Fruit fly (Drosophila melanogaster) whole organism, embryonic: ENCODE measurements around the gene PIP82.

Experiments used
- BtbVII ChIP-seq: fragments of 200-800 bp; sonication (Bioruptor generic); optimal IDR thresholded peaks from 3 replicates; lab custom pipeline; 2017; ENCODE audit warnings: missing biosample characterization, mild to moderate bottlenecking, missing genetic modification characterization
- CG10147 ChIP-seq: fragments of 200-800 bp; sonication (Bioruptor generic); optimal IDR thresholded peaks from 2 replicates; lab custom pipeline; 2019; ENCODE audit warnings: missing biosample characterization, mild to moderate bottlenecking, missing genetic modification characterization, moderate library complexity
- CG11247 ChIP-seq: fragments of 200-800 bp; sonication (Bioruptor generic); IDR thresholded peaks from 2 replicates; pipeline ENCODE4 v1.3.6; 2022; ENCODE audit warnings: missing biosample characterization, missing genetic modification characterization
- CG13894 ChIP-seq: fragments of 200-800 bp; sonication (Bioruptor generic); optimal IDR thresholded peaks from 3 replicates; lab custom pipeline; 2018; ENCODE audit warnings: missing biosample characterization, mild to moderate bottlenecking, missing genetic modification characterization, moderate library complexity
- CG14667 ChIP-seq: fragments of 200-800 bp; sonication (Bioruptor generic); IDR thresholded peaks from 2 replicates; pipeline ENCODE4 v1.3.6; 2022; ENCODE audit warnings: missing biosample characterization, missing genetic modification characterization
- CG1602 ChIP-seq: fragments of 200-800 bp; sonication (Bioruptor generic); optimal IDR thresholded peaks from 3 replicates; lab custom pipeline; 2016; ENCODE audit warnings: missing biosample characterization, missing genetic modification characterization
- CG16863 ChIP-seq: fragments of 200-800 bp; sonication (Bioruptor generic); optimal IDR thresholded peaks from 3 replicates; lab custom pipeline; 2016; ENCODE audit warnings: missing biosample characterization, missing genetic modification characterization
- CG17186 ChIP-seq: fragments of 200-800 bp; sonication (Bioruptor generic); optimal IDR thresholded peaks from 3 replicates; lab custom pipeline; 2017; ENCODE audit warnings: missing biosample characterization, missing genetic modification reagents, missing genetic modification characterization
- CG2712 ChIP-seq: fragments of 200-800 bp; optimal IDR thresholded peaks from 3 replicates; lab custom pipeline; 2019; ENCODE audit warnings: missing biosample characterization, mild to moderate bottlenecking, missing genetic modification characterization, moderate library complexity
- CG3407 ChIP-seq: fragments of 200-800 bp; sonication (Bioruptor generic); optimal IDR thresholded peaks from 2 replicates; lab custom pipeline; 2018; ENCODE audit warnings: missing biosample characterization, mild to moderate bottlenecking, missing genetic modification characterization
- CG3847 ChIP-seq: fragments of 200-800 bp; sonication (Bioruptor generic); IDR thresholded peaks from 2 replicates; pipeline ENCODE4 v1.3.6; 2022; ENCODE audit warnings: missing biosample characterization, missing genetic modification characterization
- CG4282 ChIP-seq: fragments of 200-800 bp; sonication (Bioruptor generic); optimal IDR thresholded peaks from 2 replicates; lab custom pipeline; 2016; ENCODE audit warnings: missing biosample characterization, missing genetic modification characterization
- CG6654 ChIP-seq: fragments of 200-800 bp; sonication (Bioruptor generic); optimal IDR thresholded peaks from 2 replicates; lab custom pipeline; 2017; ENCODE audit warnings: missing biosample characterization, mild to moderate bottlenecking, missing genetic modification characterization
- CG6854 ChIP-seq: fragments of 200-800 bp; sonication (Bioruptor generic); optimal IDR thresholded peaks from 3 replicates; lab custom pipeline; 2017; ENCODE audit warnings: missing biosample characterization, mild to moderate bottlenecking, missing genetic modification characterization
- CG7372 ChIP-seq: fragments of 200-800 bp; sonication (Bioruptor generic); IDR thresholded peaks from 2 replicates; pipeline ENCODE4 v1.3.6; 2022; ENCODE audit warnings: missing biosample characterization, missing genetic modification characterization
- CG7987 ChIP-seq: fragments of 200-800 bp; sonication (Bioruptor generic); optimal IDR thresholded peaks from 2 replicates; lab custom pipeline; 2018; ENCODE audit warnings: missing biosample characterization, mild to moderate bottlenecking, missing genetic modification characterization, moderate library complexity
- CG9932 ChIP-seq: fragments of 200-800 bp; sonication (Bioruptor generic); IDR thresholded peaks from 2 replicates; pipeline ENCODE4 v1.3.6; 2022; ENCODE audit warnings: missing biosample characterization, missing genetic modification characterization
- CHES-1-like ChIP-seq: fragments of 200-800 bp; sonication (Bioruptor generic); optimal IDR thresholded peaks from 2 replicates; lab custom pipeline; 2016; ENCODE audit warnings: missing biosample characterization, missing genetic modification characterization
- Chrac-16 ChIP-seq: fragments of 200-800 bp; sonication (Bioruptor generic); optimal IDR thresholded peaks from 3 replicates; lab custom pipeline; 2016; ENCODE audit warnings: missing biosample characterization, missing genetic modification characterization
- H2.0 ChIP-seq: fragments of 200-800 bp; sonication (Bioruptor generic); IDR thresholded peaks from 2 replicates; pipeline ENCODE4 v1.3.6; 2022; ENCODE audit warnings: missing biosample characterization, missing genetic modification characterization
- HLH4C ChIP-seq: fragments of 200-800 bp; sonication (Bioruptor generic); IDR thresholded peaks from 3 replicates; pipeline ENCODE4 v1.3.6; 2022; ENCODE audit warnings: missing biosample characterization, missing genetic modification characterization; ENCODE audit not compliant: partially characterized antibody
- Mrtf ChIP-seq: fragments of 200-800 bp; sonication (Bioruptor generic); IDR thresholded peaks from 3 replicates; pipeline ENCODE4 v1.3.6; 2022; ENCODE audit warnings: missing biosample characterization, missing genetic modification characterization
- Ptx1 ChIP-seq: fragments of 200-800 bp; sonication (Bioruptor generic); IDR thresholded peaks from 2 replicates; pipeline ENCODE4 v1.3.6; 2022; ENCODE audit warnings: missing biosample characterization, missing genetic modification characterization
- Sox100B ChIP-seq: fragments of 200-800 bp; sonication (Bioruptor generic); optimal IDR thresholded peaks from 3 replicates; lab custom pipeline; 2018; ENCODE audit warnings: missing biosample characterization, mild to moderate bottlenecking, missing genetic modification characterization
- Taf1 ChIP-seq: fragments of 200-800 bp; sonication (Bioruptor generic); IDR thresholded peaks from 2 replicates; pipeline ENCODE4 v1.3.6; 2022; ENCODE audit warnings: missing biosample characterization, missing genetic modification characterization
- Xbp1 ChIP-seq: fragments of 200-800 bp; sonication (Bioruptor generic); optimal IDR thresholded peaks from 3 replicates; lab custom pipeline; 2016; ENCODE audit warnings: missing biosample characterization, mild to moderate bottlenecking, missing genetic modification characterization
- ac ChIP-seq: fragments of 200-800 bp; sonication (Bioruptor generic); optimal IDR thresholded peaks from 3 replicates; lab custom pipeline; 2017; ENCODE audit warnings: missing biosample characterization, mild to moderate bottlenecking, missing genetic modification characterization
- ash1 ChIP-seq: fragments of 200-800 bp; sonication (Bioruptor generic); optimal IDR thresholded peaks from 2 replicates; lab custom pipeline; 2018; ENCODE audit warnings: missing biosample characterization, mild to moderate bottlenecking, missing genetic modification characterization
- caup ChIP-seq: fragments of 200-800 bp; sonication (Bioruptor generic); optimal IDR thresholded peaks from 3 replicates; lab custom pipeline; 2017; ENCODE audit warnings: missing biosample characterization, mild to moderate bottlenecking, missing genetic modification characterization, moderate library complexity; ENCODE audit not compliant: severe bottlenecking
- dimm ChIP-seq: fragments of 200-800 bp; sonication (Bioruptor generic); IDR thresholded peaks from 2 replicates; pipeline ENCODE4 v1.3.6; 2022; ENCODE audit warnings: missing biosample characterization, missing genetic modification characterization
- fd102C ChIP-seq: fragments of 200-800 bp; sonication (Bioruptor generic); optimal IDR thresholded peaks from 2 replicates; lab custom pipeline; 2018; ENCODE audit warnings: missing biosample characterization, mild to moderate bottlenecking, missing genetic modification characterization, moderate library complexity
- fd96Cb ChIP-seq: fragments of 200-800 bp; sonication (Bioruptor generic); optimal IDR thresholded peaks from 2 replicates; lab custom pipeline; 2018; ENCODE audit warnings: missing biosample characterization, mild to moderate bottlenecking, missing genetic modification characterization, moderate library complexity
- fu2 ChIP-seq: fragments of 200-800 bp; sonication (Bioruptor generic); optimal IDR thresholded peaks from 2 replicates; lab custom pipeline; 2016; ENCODE audit warnings: missing biosample characterization, missing genetic modification characterization
- gce ChIP-seq: fragments of 200-800 bp; sonication (Bioruptor generic); IDR thresholded peaks from 3 replicates; pipeline ENCODE4 v1.3.6; 2022; ENCODE audit warnings: missing biosample characterization, missing genetic modification characterization
- gro ChIP-seq: fragments of 200-800 bp; sonication (Bioruptor generic); optimal IDR thresholded peaks from 2 replicates; lab custom pipeline; 2016; ENCODE audit warnings: missing biosample characterization, missing genetic modification characterization
- hbn ChIP-seq: fragments of 200-800 bp; sonication (Bioruptor generic); IDR thresholded peaks from 2 replicates; pipeline ENCODE4 v1.3.6; 2022; ENCODE audit warnings: missing biosample characterization, missing genetic modification characterization; ENCODE audit not compliant: partially characterized antibody
- jigr1 ChIP-seq: fragments of 200-800 bp; sonication (Bioruptor generic); IDR thresholded peaks from 3 replicates; pipeline ENCODE4 v1.3.6; 2022; ENCODE audit warnings: missing biosample characterization, missing genetic modification characterization
- lab ChIP-seq: fragments of 200-800 bp; sonication (Bioruptor generic); optimal IDR thresholded peaks from 3 replicates; lab custom pipeline; 2017; ENCODE audit warnings: missing biosample characterization, missing genetic modification characterization, mild to moderate bottlenecking, moderate library complexity, missing genetic modification reagents
- lmd ChIP-seq: fragments of 200-800 bp; sonication (Bioruptor generic); IDR thresholded peaks from 2 replicates; pipeline ENCODE4 v1.3.6; 2022; ENCODE audit warnings: missing biosample characterization, missing genetic modification characterization
- lola ChIP-seq, 3 experiments: fragments of >200 bp in 2 of 3; fragments of 200-800 bp in 1 of 3; sonication (Bioruptor generic) in 1 of 3; optimal IDR thresholded peaks; 2 replicates each; lab custom pipeline; 2017 to 2019; ENCODE audit warnings: missing biosample characterization in 3 of 3, missing genetic modification characterization in 3 of 3, mild to moderate bottlenecking in 1 of 3, moderate library complexity in 1 of 3
- mld ChIP-seq: fragments of 200-800 bp; sonication (Bioruptor generic); IDR thresholded peaks from 3 replicates; pipeline ENCODE4 v1.3.6; 2022; ENCODE audit warnings: missing biosample characterization, missing genetic modification characterization; ENCODE audit not compliant: partially characterized antibody
- oc ChIP-seq: fragments of 200-800 bp; sonication (Bioruptor generic); optimal IDR thresholded peaks from 2 replicates; lab custom pipeline; 2018; ENCODE audit warnings: missing biosample characterization, mild to moderate bottlenecking, missing genetic modification characterization, moderate library complexity
- row ChIP-seq: fragments of 200-800 bp; sonication (Bioruptor generic); IDR thresholded peaks from 3 replicates; pipeline ENCODE4 v1.3.6; 2022; ENCODE audit warnings: missing biosample characterization, missing genetic modification characterization
- salm ChIP-seq: fragments of 200-800 bp; sonication (Bioruptor generic); optimal IDR thresholded peaks from 2 replicates; lab custom pipeline; 2018; ENCODE audit warnings: missing biosample characterization, mild to moderate bottlenecking, missing genetic modification characterization
- schlank ChIP-seq: fragments of 200-800 bp; sonication (Bioruptor generic); optimal IDR thresholded peaks from 2 replicates; lab custom pipeline; 2018; ENCODE audit warnings: missing biosample characterization, mild to moderate bottlenecking, missing genetic modification characterization
- sens ChIP-seq: fragments of 200-800 bp; sonication (Bioruptor generic); peaks from one replicate; lab custom pipeline; 2016; ENCODE audit warnings: missing biosample characterization, missing genetic modification characterization
- sug ChIP-seq: fragments of 200-800 bp; optimal IDR thresholded peaks from 2 replicates; lab custom pipeline; 2019; ENCODE audit warnings: missing biosample characterization, mild to moderate bottlenecking, missing genetic modification characterization, moderate library complexity
- unc-4 ChIP-seq: fragments of 200-800 bp; sonication (Bioruptor generic); IDR thresholded peaks from 2 replicates; pipeline ENCODE4 v1.3.6; 2022; ENCODE audit warnings: missing biosample characterization, missing genetic modification characterization; ENCODE audit not compliant: partially characterized antibody
- vnd ChIP-seq: fragments of 200-800 bp; sonication (Bioruptor generic); IDR thresholded peaks from 3 replicates; pipeline ENCODE4 v1.3.6; 2022; ENCODE audit warnings: missing biosample characterization, missing genetic modification characterization; ENCODE audit not compliant: partially characterized antibody
- wor ChIP-seq: fragments of 200-800 bp; sonication (Bioruptor generic); IDR thresholded peaks from 2 replicates; pipeline ENCODE4 v1.3.6; 2022; ENCODE audit warnings: missing biosample characterization, missing genetic modification characterization

PIP82 gene

DNA sequence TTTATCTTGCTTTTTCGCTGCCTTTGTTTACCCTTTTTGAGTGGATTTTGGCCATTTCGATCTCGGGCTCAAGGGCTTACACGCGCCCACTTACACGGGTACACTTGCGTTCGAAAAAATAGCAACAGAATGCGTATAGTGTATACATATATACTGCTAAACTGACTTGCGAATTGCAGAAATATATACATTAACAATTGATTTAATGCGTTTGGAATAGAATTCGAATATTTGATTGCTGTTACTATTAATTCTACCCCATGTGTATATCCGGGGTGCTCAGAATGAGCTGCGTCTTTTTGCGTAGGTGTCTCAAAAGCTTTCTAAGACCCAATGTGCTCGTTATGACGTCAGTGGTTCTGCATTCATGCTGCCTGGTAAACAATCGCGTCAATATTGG lies 36.0 kb downstream of the PIP82 start (continued):
- no peak for TF ChIP-seq Chrac-16 (GFP tag; lab: Kevin White, UChicago)
- no peak for TF ChIP-seq CG4282 (GFP tag; lab: Kevin White, UChicago)
- no peak for TF ChIP-seq ac (GFP tag; lab: Kevin White, UChicago)
- TF ChIP-seq lmd (GFP tag; lab: Robert Waterston, UW): peak; percentile 73
- TF ChIP-seq vnd: no peak
- peak; percentile 34; the same call in 1 of the 2 replicates for TF ChIP-seq CG3847 (GFP tag; lab: Robert Waterston, UW)
- TF ChIP-seq CG1602 (GFP tag; lab: Kevin White, UChicago): no peak
- no peak for TF ChIP-seq salm (tag; lab: Kevin White, UChicago)
- TF ChIP-seq CG6654 (GFP tag; lab: Kevin White, UChicago): no peak
- no peak for TF ChIP-seq fd102C (GFP tag; lab: Kevin White, UChicago)
- no peak for TF ChIP-seq CG14667 (GFP tag; lab: Robert Waterston, UW)
- peak; percentile 10 for TF ChIP-seq CG2712
- 0 out of 3 replicates have a peak, but pooled peaks have one; percentile 43 for TF ChIP-seq Mrtf (GFP tag; lab: Robert Waterston, UW)
- peak; percentile 5 for TF ChIP-seq sug (tag; lab: Kevin White, UChicago)
- no peak for TF ChIP-seq CG10147 (GFP tag; lab: Kevin White, UChicago)
- no peak for TF ChIP-seq hbn (GFP tag; lab: Robert Waterston, UW)
- no peak for TF ChIP-seq CG17186 (GFP tag; lab: Kevin White, UChicago)
- no peak for TF ChIP-seq fu2 (GFP tag; lab: Kevin White, UChicago)
- TF ChIP-seq CG16863: peak; percentile 1
- TF ChIP-seq lola (GFP tag; optimal IDR thresholded peaks at IDR 0.05; lab: Kevin White, UChicago): no peak
- TF ChIP-seq CG11247 (GFP tag; lab: Robert Waterston, UW): peak; percentile 38; the same call in 1 of the 2 replicates
- no peak for TF ChIP-seq CG6854 (GFP tag; lab: Kevin White, UChicago)
- no peak for TF ChIP-seq Taf1
- TF ChIP-seq row (GFP tag; lab: Robert Waterston, UW): peak; percentile 53; the same call in 2 of the 3 replicates
- TF ChIP-seq CHES-1-like (GFP tag; lab: Kevin White, UChicago): peak; percentile 20
- TF ChIP-seq Ptx1: peak; percentile 52
- TF ChIP-seq Xbp1 (GFP tag; lab: Kevin White, UChicago): no peak
- peak; percentile 69 for TF ChIP-seq lab (GFP tag; lab: Kevin White, UChicago)
- no peak for TF ChIP-seq jigr1
- TF ChIP-seq wor (GFP tag; lab: Robert Waterston, UW): no peak
- peak; percentile 8 for TF ChIP-seq BtbVII (GFP tag; lab: Kevin White, UChicago)
- peak; percentile 54 for TF ChIP-seq H2.0 (GFP tag; lab: Robert Waterston, UW)
- TF ChIP-seq gro: peak; percentile 44
- TF ChIP-seq unc-4 (GFP tag; lab: Robert Waterston, UW): no peak
- TF ChIP-seq sens: peak; percentile 65
- TF ChIP-seq gce (GFP tag; lab: Robert Waterston, UW): peak; percentile 22; the same call in 1 of the 3 replicates
- no peak for TF ChIP-seq CG7987 (GFP tag; lab: Kevin White, UChicago)
- TF ChIP-seq oc: peak; percentile 0
- peak; percentile 32 for TF ChIP-seq schlank (tag; lab: Kevin White, UChicago)
- no peak for TF ChIP-seq dimm (GFP tag; lab: Robert Waterston, UW)
- TF ChIP-seq mld (GFP tag; lab: Robert Waterston, UW): no peak
- peak; percentile 65 for TF ChIP-seq CG9932 (GFP tag; lab: Robert Waterston, UW)
- 0 out of 2 replicates have a peak, but pooled peaks have one; percentile 22 for TF ChIP-seq CG7372 (GFP tag; lab: Robert Waterston, UW)
- no peak for TF ChIP-seq CG3407 (GFP tag; lab: Kevin White, UChicago)
- TF ChIP-seq caup (GFP tag; lab: Kevin White, UChicago): peak; percentile 43
- TF ChIP-seq CG13894: peak; percentile 16
- TF ChIP-seq fd96Cb (tag; lab: Kevin White, UChicago): peak; percentile 24
- TF ChIP-seq ash1: no peak
- no peak for TF ChIP-seq HLH4C (GFP tag; lab: Robert Waterston, UW)
- TF ChIP-seq Sox100B: no peak
